Fruit fly (Drosophila melanogaster) whole organism, embryonic: ENCODE measurements around the gene CG46304.

Experiments
- Abd-B ChIP-seq: fragments of 200-800 bp; sonication (Bioruptor generic); optimal IDR thresholded peaks from 2 replicates; lab custom pipeline; 2018; ENCODE audit warnings: missing biosample characterization, mild to moderate bottlenecking, missing genetic modification characterization, moderate library complexity
- Ada2b ChIP-seq: fragments of 200-800 bp; sonication (Bioruptor generic); IDR thresholded peaks from 2 replicates; pipeline ENCODE4 v1.3.6; 2022; ENCODE audit warnings: missing biosample characterization, missing genetic modification characterization
- Aef1 ChIP-seq: fragments of 200-800 bp; sonication (Bioruptor generic); IDR thresholded peaks from 3 replicates; pipeline ENCODE4 v1.3.6; 2022; ENCODE audit warnings: missing biosample characterization, missing genetic modification characterization
- Asciz ChIP-seq: fragments of 200-800 bp; sonication (Bioruptor generic); optimal IDR thresholded peaks from 2 replicates; lab custom pipeline; 2017; ENCODE audit warnings: missing biosample characterization, mild to moderate bottlenecking, missing genetic modification characterization, missing genetic modification reagents
- Bgb ChIP-seq: fragments of 200-800 bp; sonication (Bioruptor generic); IDR thresholded peaks from 2 replicates; pipeline ENCODE4 v1.3.6; 2022; ENCODE audit warnings: missing biosample characterization, missing genetic modification characterization; ENCODE audit not compliant: partially characterized antibody
- CG10543 ChIP-seq: fragments of 200-800 bp; sonication (Bioruptor generic); optimal IDR thresholded peaks from 3 replicates; lab custom pipeline; 2017; ENCODE audit warnings: missing biosample characterization, mild to moderate bottlenecking, missing genetic modification characterization, moderate library complexity
- CG10654 ChIP-seq: fragments of 200-800 bp; sonication (Bioruptor generic); optimal IDR thresholded peaks from 2 replicates; lab custom pipeline; 2016; ENCODE audit warnings: missing biosample characterization, missing genetic modification characterization
- CG11504 ChIP-seq: fragments of 200-800 bp; sonication (Bioruptor generic); optimal IDR thresholded peaks from 3 replicates; lab custom pipeline; 2019; ENCODE audit warnings: missing biosample characterization, mild to moderate bottlenecking, missing genetic modification characterization, moderate library complexity
- CG14710 ChIP-seq: fragments of 200-800 bp; sonication (Bioruptor generic); optimal IDR thresholded peaks from 3 replicates; lab custom pipeline; 2019; ENCODE audit warnings: missing biosample characterization, mild to moderate bottlenecking, missing genetic modification characterization, moderate library complexity
- CG17328 ChIP-seq: fragments of 200-800 bp; sonication (Bioruptor generic); IDR thresholded peaks from 2 replicates; pipeline ENCODE4 v1.3.6; 2022; ENCODE audit warnings: missing biosample characterization, missing genetic modification characterization
- CG17361 ChIP-seq: fragments of 200-800 bp; sonication (Bioruptor generic); IDR thresholded peaks from 3 replicates; pipeline ENCODE4 v1.3.6; 2022; ENCODE audit warnings: missing biosample characterization, missing genetic modification characterization
- CG18476 ChIP-seq: fragments of 200-800 bp; sonication (Bioruptor generic); optimal IDR thresholded peaks from 2 replicates; lab custom pipeline; 2016; ENCODE audit warnings: missing biosample characterization, mild to moderate bottlenecking, missing genetic modification characterization
- CG2889 ChIP-seq: fragments of 200-800 bp; sonication (Bioruptor generic); IDR thresholded peaks from 3 replicates; pipeline ENCODE4 v1.3.6; 2022; ENCODE audit warnings: missing biosample characterization, missing genetic modification characterization
- CG3281 ChIP-seq: fragments of 200-800 bp; sonication (Bioruptor generic); optimal IDR thresholded peaks from 3 replicates; lab custom pipeline; 2017; ENCODE audit warnings: missing biosample characterization, mild to moderate bottlenecking, missing genetic modification characterization
- CG4360 ChIP-seq: fragments of 200-800 bp; sonication (Bioruptor generic); IDR thresholded peaks from 2 replicates; pipeline ENCODE4 v1.3.6; 2022; ENCODE audit warnings: missing biosample characterization, missing genetic modification characterization
- CG4404 ChIP-seq: fragments of 200-800 bp; sonication (Bioruptor generic); IDR thresholded peaks from 2 replicates; pipeline ENCODE4 v1.3.6; 2022; ENCODE audit warnings: missing biosample characterization, missing genetic modification characterization
- CG5180 ChIP-seq: fragments of 200-800 bp; sonication (Bioruptor generic); optimal IDR thresholded peaks from 3 replicates; lab custom pipeline; 2017; ENCODE audit warnings: missing biosample characterization, missing genetic modification characterization, mild to moderate bottlenecking, moderate library complexity, missing genetic modification reagents
- CG6765 ChIP-seq: fragments of 200-800 bp; sonication (Bioruptor generic); optimal IDR thresholded peaks from 3 replicates; lab custom pipeline; 2017; ENCODE audit warnings: missing biosample characterization, mild to moderate bottlenecking, missing genetic modification characterization
- CG7556 ChIP-seq: fragments of 200-800 bp; sonication (Bioruptor generic); optimal IDR thresholded peaks from 2 replicates; lab custom pipeline; 2017; ENCODE audit warnings: missing biosample characterization, mild to moderate bottlenecking, missing genetic modification characterization
- CG7987 ChIP-seq: fragments of 200-800 bp; sonication (Bioruptor generic); optimal IDR thresholded peaks from 2 replicates; lab custom pipeline; 2018; ENCODE audit warnings: missing biosample characterization, mild to moderate bottlenecking, missing genetic modification characterization, moderate library complexity
- Dek ChIP-seq: fragments of 200-800 bp; sonication (Bioruptor generic); optimal IDR thresholded peaks from 3 replicates; lab custom pipeline; 2019; ENCODE audit warnings: missing biosample characterization, mild to moderate bottlenecking, missing genetic modification characterization, moderate library complexity
- Fer2 ChIP-seq: fragments of 200-800 bp; sonication (Bioruptor generic); optimal IDR thresholded peaks from 2 replicates; lab custom pipeline; 2018; ENCODE audit warnings: missing biosample characterization, mild to moderate bottlenecking, missing genetic modification characterization, moderate library complexity
- Gsc ChIP-seq: fragments of 200-800 bp; sonication (Bioruptor generic); IDR thresholded peaks from 2 replicates; pipeline ENCODE4 v1.3.6; 2022; ENCODE audit warnings: missing biosample characterization, missing genetic modification characterization
- MTF-1 ChIP-seq: fragments of 200-800 bp; sonication (Bioruptor generic); optimal IDR thresholded peaks from 2 replicates; lab custom pipeline; 2018; ENCODE audit warnings: missing biosample characterization, mild to moderate bottlenecking, missing genetic modification characterization, borderline replicate concordance
- Mrtf ChIP-seq: fragments of 200-800 bp; sonication (Bioruptor generic); IDR thresholded peaks from 3 replicates; pipeline ENCODE4 v1.3.6; 2022; ENCODE audit warnings: missing biosample characterization, missing genetic modification characterization
- Nf-YC ChIP-seq: fragments of 200-800 bp; optimal IDR thresholded peaks from 3 replicates; lab custom pipeline; 2019; ENCODE audit warnings: missing biosample characterization, mild to moderate bottlenecking, missing genetic modification characterization, moderate library complexity
- Scr ChIP-seq: fragments of 200-800 bp; sonication (Bioruptor generic); IDR thresholded peaks from 2 replicates; pipeline ENCODE4 v1.3.6; 2022; ENCODE audit warnings: missing biosample characterization, missing genetic modification characterization; ENCODE audit not compliant: partially characterized antibody
- Usf ChIP-seq: fragments of 200-800 bp; sonication (Bioruptor generic); optimal IDR thresholded peaks from 2 replicates; lab custom pipeline; 2017; ENCODE audit warnings: missing genotype, missing biosample characterization, missing genetic modification characterization
- bowl ChIP-seq: fragments of 200-800 bp; sonication (Bioruptor generic); IDR thresholded peaks from 2 replicates; pipeline ENCODE4 v1.3.6; 2022; ENCODE audit warnings: missing biosample characterization, missing genetic modification characterization
- crc ChIP-seq: fragments of 200-800 bp; sonication (Bioruptor generic); optimal IDR thresholded peaks from 2 replicates; lab custom pipeline; 2016; ENCODE audit warnings: missing biosample characterization, missing genetic modification characterization
- danr ChIP-seq: fragments of 200-800 bp; sonication (Bioruptor generic); IDR thresholded peaks from 2 replicates; pipeline ENCODE4 v1.3.6; 2022; ENCODE audit warnings: missing biosample characterization, missing genetic modification characterization
- grau ChIP-seq: fragments of 200-800 bp; optimal IDR thresholded peaks from 3 replicates; lab custom pipeline; 2019; ENCODE audit warnings: missing biosample characterization, mild to moderate bottlenecking, missing genetic modification characterization, moderate library complexity
- klu ChIP-seq: fragments of 200-800 bp; sonication (Bioruptor generic); IDR thresholded peaks from 2 replicates; pipeline ENCODE4 v1.3.6; 2022; ENCODE audit warnings: missing biosample characterization, missing genetic modification characterization
- lab ChIP-seq: fragments of 200-800 bp; sonication (Bioruptor generic); optimal IDR thresholded peaks from 3 replicates; lab custom pipeline; 2017; ENCODE audit warnings: missing biosample characterization, missing genetic modification characterization, mild to moderate bottlenecking, moderate library complexity, missing genetic modification reagents
- mirr ChIP-seq: fragments of 200-800 bp; sonication (Bioruptor generic); optimal IDR thresholded peaks from 3 replicates; lab custom pipeline; 2018; ENCODE audit warnings: missing biosample characterization, mild to moderate bottlenecking, missing genetic modification characterization
- mld ChIP-seq: fragments of 200-800 bp; sonication (Bioruptor generic); IDR thresholded peaks from 3 replicates; pipeline ENCODE4 v1.3.6; 2022; ENCODE audit warnings: missing biosample characterization, missing genetic modification characterization; ENCODE audit not compliant: partially characterized antibody
- nau ChIP-seq: fragments of 200-800 bp; sonication (Bioruptor generic); optimal IDR thresholded peaks from 3 replicates; lab custom pipeline; 2017; ENCODE audit warnings: missing biosample characterization, mild to moderate bottlenecking, missing genetic modification characterization, missing genetic modification reagents
- nerfin-1 ChIP-seq: fragments of 200-800 bp; sonication (Bioruptor generic); optimal IDR thresholded peaks from 3 replicates; lab custom pipeline; 2019; ENCODE audit warnings: missing biosample characterization, mild to moderate bottlenecking, missing genetic modification characterization, moderate library complexity
- nerfin-2 ChIP-seq: fragments of 200-800 bp; sonication (Bioruptor generic); IDR thresholded peaks from 2 replicates; pipeline ENCODE4 v1.3.6; 2022; ENCODE audit warnings: missing biosample characterization, missing genetic modification characterization; ENCODE audit not compliant: partially characterized antibody
- pfk ChIP-seq: fragments of 200-800 bp; sonication (Bioruptor generic); optimal IDR thresholded peaks from 2 replicates; lab custom pipeline; 2018; ENCODE audit warnings: missing biosample characterization, mild to moderate bottlenecking, missing genetic modification characterization, moderate library complexity
- pros ChIP-seq: fragments of 200-800 bp; sonication (Bioruptor generic); optimal IDR thresholded peaks from 3 replicates; lab custom pipeline; 2019; ENCODE audit warnings: missing biosample characterization, mild to moderate bottlenecking, missing genetic modification characterization, moderate library complexity
- psq ChIP-seq: fragments of 200-800 bp; sonication (Bioruptor generic); optimal IDR thresholded peaks from 2 replicates; lab custom pipeline; 2017; ENCODE audit warnings: missing biosample characterization, missing genetic modification characterization
- ro ChIP-seq: fragments of 200-800 bp; sonication (Bioruptor generic); IDR thresholded peaks from 2 replicates; pipeline ENCODE4 v1.3.6; 2022; ENCODE audit warnings: missing biosample characterization, missing genetic modification characterization
- sd ChIP-seq: fragments of 200-800 bp; sonication (Bioruptor generic); optimal IDR thresholded peaks from 3 replicates; lab custom pipeline; 2018; ENCODE audit warnings: missing biosample characterization, mild to moderate bottlenecking, missing genetic modification characterization, moderate library complexity
- slou ChIP-seq: fragments of 200-800 bp; sonication (Bioruptor generic); optimal IDR thresholded peaks from 3 replicates; lab custom pipeline; 2016; ENCODE audit warnings: missing biosample characterization, missing genetic modification characterization
- sob ChIP-seq: fragments of 200-800 bp; sonication (Bioruptor generic); IDR thresholded peaks from 2 replicates; pipeline ENCODE4 v1.3.6; 2022; ENCODE audit warnings: missing biosample characterization, missing genetic modification characterization
- tap ChIP-seq: fragments of 200-800 bp; optimal IDR thresholded peaks from 3 replicates; lab custom pipeline; 2019; ENCODE audit warnings: missing biosample characterization, mild to moderate bottlenecking, missing genetic modification characterization, moderate library complexity
- zf30C ChIP-seq: fragments of 200-800 bp; sonication (Bioruptor generic); optimal IDR thresholded peaks from 3 replicates; lab custom pipeline; 2018; ENCODE audit warnings: missing biosample characterization, mild to moderate bottlenecking, missing genetic modification characterization

CG46304 gene

dm6 chr2L:18965367-18966213 lies 19.5 kb downstream of the CG46304 start (continued):
- TF ChIP-seq Dek (tag; lab: Kevin White, UChicago) (no peak), crc (no peak), tap (tag; lab: Kevin White, UChicago) (no peak), sob (GFP tag; lab: Robert Waterston, UW) (peak; percentile 53), ro (GFP tag; lab: Robert Waterston, UW) (no peak), klu (GFP tag; lab: Robert Waterston, UW) (0 out of 2 replicates have a peak, but pooled peaks have one; percentile 6), Mrtf (GFP tag; lab: Robert Waterston, UW) (no peak), nerfin-2 (no peak), nerfin-1 (tag; lab: Kevin White, UChicago) (peak; percentile 6), Fer2 (tag; lab: Kevin White, UChicago) (no peak), psq (GFP tag; lab: Kevin White, UChicago) (no peak), CG6765 (GFP tag; lab: Kevin White, UChicago) (no peak), CG11504 (tag; lab: Kevin White, UChicago) (peak; percentile 43), danr (GFP tag; lab: Robert Waterston, UW) (no peak), grau (tag; lab: Kevin White, UChicago) (peak; percentile 53), Scr (GFP tag; lab: Robert Waterston, UW) (no peak), pros (GFP tag; lab: Kevin White, UChicago) (no peak), CG4404 (GFP tag; lab: Robert Waterston, UW) (peak; percentile 16; the same call in 1 of the 2 replicates), slou (GFP tag; lab: Kevin White, UChicago) (no peak), Bgb (no peak), Ada2b (GFP tag; lab: Robert Waterston, UW) (peak; percentile 18; the same call in 1 of the 2 replicates), mld (GFP tag; lab: Robert Waterston, UW) (no peak), CG18476 (GFP tag; lab: Kevin White, UChicago) (no peak), CG5180 (GFP tag; lab: Kevin White, UChicago) (no peak), CG7556 (GFP tag; lab: Kevin White, UChicago) (no peak), CG17361 (GFP tag; lab: Robert Waterston, UW) (no peak; the same call in 2 of the 3 replicates), CG10654 (GFP tag; lab: Kevin White, UChicago) (no peak), CG2889 (GFP tag; lab: Robert Waterston, UW) (no peak), nau (no peak), mirr (GFP tag; lab: Kevin White, UChicago) (peak; percentile 84), CG4360 (GFP tag; lab: Robert Waterston, UW) (no peak), sd (tag; lab: Kevin White, UChicago) (peak; percentile 70), CG10543 (peak; percentile 13), CG14710 (tag; lab: Kevin White, UChicago) (no peak), MTF-1 (GFP tag; lab: Kevin White, UChicago) (no peak), Gsc (no peak), Nf-YC (tag; lab: Kevin White, UChicago) (no peak), bowl (no peak), Usf (GFP tag; lab: Kevin White, UChicago) (no peak), Abd-B (GFP tag; lab: Kevin White, UChicago) (peak; percentile 27), zf30C (GFP tag; lab: Kevin White, UChicago) (no peak), Aef1 (GFP tag; lab: Robert Waterston, UW) (peak; percentile 9; the same call in 1 of the 3 replicates), CG3281 (GFP tag; lab: Kevin White, UChicago) (peak; percentile 77), pfk (GFP tag; lab: Kevin White, UChicago) (no peak), Asciz (GFP tag; lab: Kevin White, UChicago) (no peak), CG7987 (GFP tag; lab: Kevin White, UChicago) (no peak), CG17328 (GFP tag; lab: Robert Waterston, UW) (no peak), lab (peak; percentile 59)
